Fruit fly (Drosophila melanogaster): ENCODE results near the gene Arl1.

Arl1 gene

dm6 chr3L:16001164-16001679, 18.3 kb downstream of the Arl1 start (continued):
- TF ChIP-seq CG15011 (GFP tag; optimal IDR thresholded peaks at IDR 0.05), result peak; percentile 8
- TF ChIP-seq odd (GFP tag; optimal IDR thresholded peaks at IDR 0.05), result peak; percentile 76
- TF ChIP-seq Atf-2 (GFP tag; optimal IDR thresholded peaks at IDR 0.05), result peak; percentile 68
- peak; percentile 64 for TF ChIP-seq Antp (GFP tag; optimal IDR thresholded peaks at IDR 0.05)
- TF ChIP-seq ham (GFP tag; IDR thresholded peaks at IDR 0.05), result 0 out of 2 replicates have a peak, but pooled peaks have one; percentile 45
- peak; percentile 62 for TF ChIP-seq Sox102F (GFP tag; optimal IDR thresholded peaks at IDR 0.05)
- TF ChIP-seq Hmx (GFP tag; optimal IDR thresholded peaks at IDR 0.05), result peak; percentile 67
- peak; percentile 45 for TF ChIP-seq CG31365 (tag; optimal IDR thresholded peaks at IDR 0.05)
- peak; percentile 35 for TF ChIP-seq CG5180 (GFP tag; optimal IDR thresholded peaks at IDR 0.05)
- peak; percentile 83 for TF ChIP-seq Rfx (GFP tag; IDR thresholded peaks at IDR 0.05)
- TF ChIP-seq CG17361 (GFP tag; IDR thresholded peaks at IDR 0.05), result peak; percentile 75
- 0 out of 2 replicates have a peak, but pooled peaks have one; percentile 47 for TF ChIP-seq tna (GFP tag; IDR thresholded peaks at IDR 0.05; ENCODE audit: partially characterized antibody)
- no peak; the same call in 1 of the 2 replicates for TF ChIP-seq CG14667 (GFP tag; IDR thresholded peaks at IDR 0.05)
- TF ChIP-seq CG4707 (GFP tag; optimal IDR thresholded peaks at IDR 0.05), result no peak
- peak; percentile 92 for TF ChIP-seq CG2678 (tag; optimal IDR thresholded peaks at IDR 0.05)
- peak; percentile 56; the same call in 2 of the 3 replicates for TF ChIP-seq CG14050 (GFP tag; IDR thresholded peaks at IDR 0.05)
- TF ChIP-seq CG7786 (GFP tag; optimal IDR thresholded peaks at IDR 0.05), result peak; percentile 84
- TF ChIP-seq CG9609 (GFP tag; optimal IDR thresholded peaks at IDR 0.05), result peak; percentile 75
- TF ChIP-seq ftz-f1 (GFP tag; optimal IDR thresholded peaks at IDR 0.05), result no peak
- TF ChIP-seq CG11695 (GFP tag; IDR thresholded peaks at IDR 0.05), result peak; percentile 71; the same call in 2 of the 3 replicates
- TF ChIP-seq stc (GFP tag; IDR thresholded peaks at IDR 0.05), result peak; percentile 66
- TF ChIP-seq al (GFP tag; IDR thresholded peaks at IDR 0.05), result peak; percentile 65; the same call in 1 of the 2 replicates
- peak; percentile 72 for TF ChIP-seq Nf-YC (tag; optimal IDR thresholded peaks at IDR 0.05)
- TF ChIP-seq ac (GFP tag; optimal IDR thresholded peaks at IDR 0.05), result no peak
- no peak for TF ChIP-seq CG7963 (GFP tag; IDR thresholded peaks at IDR 0.05; ENCODE audit: partially characterized antibody)
- peak; percentile 26 for TF ChIP-seq Neu2 (GFP tag; optimal IDR thresholded peaks at IDR 0.05; ENCODE audit: borderline replicate concordance)
- TF ChIP-seq CoRest (tag; optimal IDR thresholded peaks at IDR 0.05), result peak; percentile 83
- TF ChIP-seq btn (GFP tag; optimal IDR thresholded peaks at IDR 0.05), result peak; percentile 32
- TF ChIP-seq Myb (GFP tag; optimal IDR thresholded peaks at IDR 0.05), result peak; percentile 59
- TF ChIP-seq CG11247 (GFP tag; IDR thresholded peaks at IDR 0.05), result peak; percentile 68
- peak; percentile 55 for TF ChIP-seq CG1603 (tag; optimal IDR thresholded peaks at IDR 0.05)
- TF ChIP-seq CG10274 (GFP tag; optimal IDR thresholded peaks at IDR 0.05), result peak; percentile 33
- peak; percentile 60; the same call in 1 of the 2 replicates for TF ChIP-seq esg (GFP tag; conservative IDR thresholded peaks at IDR 0.05)
- TF ChIP-seq Elba2 (GFP tag; optimal IDR thresholded peaks at IDR 0.05), result no peak
- TF ChIP-seq her (GFP tag; optimal IDR thresholded peaks at IDR 0.05), result peak; percentile 85
- TF ChIP-seq CG3995 (GFP tag; optimal IDR thresholded peaks at IDR 0.05), result peak; percentile 50
- no peak for TF ChIP-seq Lhr (GFP tag; optimal IDR thresholded peaks at IDR 0.05)
- no peak for TF ChIP-seq CG10959 (GFP tag; IDR thresholded peaks at IDR 0.05)
- peak; percentile 61; the same call in 1 of the 2 replicates for TF ChIP-seq danr (GFP tag; IDR thresholded peaks at IDR 0.05)
- TF ChIP-seq ara (GFP tag; IDR thresholded peaks at IDR 0.05), result no peak
- peak; percentile 44; the same call in 1 of the 2 replicates for TF ChIP-seq Bgb (GFP tag; IDR thresholded peaks at IDR 0.05; ENCODE audit: partially characterized antibody)
- peak; percentile 91 for TF ChIP-seq Hand (GFP tag; optimal IDR thresholded peaks at IDR 0.05)
- peak in 1 of 2 experiments; percentile 45 for TF ChIP-seq insv (GFP tag; optimal IDR thresholded peaks at IDR 0.05)
- TF ChIP-seq eve (GFP tag; optimal IDR thresholded peaks at IDR 0.05), result peak in 1 of 2 experiments; percentile 85
- peak; percentile 75; the same call in 2 of the 3 replicates for TF ChIP-seq Dbx (GFP tag; IDR thresholded peaks at IDR 0.05)
- peak; percentile 36; the same call in 1 of the 2 replicates for TF ChIP-seq CG17328 (GFP tag; IDR thresholded peaks at IDR 0.05)
- TF ChIP-seq peb (GFP tag; IDR thresholded peaks at IDR 0.05), result no peak; the same call in 1 of the 2 replicates
- TF ChIP-seq nau (GFP tag; optimal IDR thresholded peaks at IDR 0.05), result peak; percentile 58
- TF ChIP-seq chn (GFP tag; optimal IDR thresholded peaks at IDR 0.05), result peak; percentile 40
- peak; percentile 63 for TF ChIP-seq CG7372 (GFP tag; IDR thresholded peaks at IDR 0.05)
